Worm (Caenorhabditis elegans): ENCODE measurements around the gene srx-90.

Gene srx-90

ce11 chrV:11604484-11604883, 23.6 kb downstream of the srx-90 start, which contains the start of gene dhs-20:
dhs-20 (minus strand) TSS chrV:11604563.
- TF ChIP-seq him-1 (tag; optimal IDR thresholded peaks at IDR 0.05) (no peak), dao-5 (tag; optimal IDR thresholded peaks at IDR 0.05) (no peak), W03F9.2 (tag; optimal IDR thresholded peaks at IDR 0.05) (no peak)

ce11 chrV:11605227-11605626, 24.3 kb downstream of the srx-90 start:
- no peak for TF ChIP-seq W03F9.2 (tag; optimal IDR thresholded peaks at IDR 0.05)
- TF ChIP-seq him-1 (tag; optimal IDR thresholded peaks at IDR 0.05): no peak
- TF ChIP-seq dao-5 (tag; optimal IDR thresholded peaks at IDR 0.05): no peak

- TF ChIP-seq dao-5 (tag; optimal IDR thresholded peaks at IDR 0.05): no peak
- no peak for TF ChIP-seq him-1 (tag; optimal IDR thresholded peaks at IDR 0.05)
- TF ChIP-seq W03F9.2 (tag; optimal IDR thresholded peaks at IDR 0.05): no peak
Measured at ce11 chrV:11606424-11606823, 25.5 kb downstream of the srx-90 start, which contains the start of gene idpp-16. idpp-16 (minus strand) TSS chrV:11606524.

- TF ChIP-seq him-1 (tag; optimal IDR thresholded peaks at IDR 0.05): no peak
- no peak for TF ChIP-seq W03F9.2 (tag; optimal IDR thresholded peaks at IDR 0.05)
- no peak for TF ChIP-seq dao-5 (tag; optimal IDR thresholded peaks at IDR 0.05)
Measured at ce11 chrV:11610049-11610448, 29.1 kb downstream of the srx-90 start, which contains the start of gene piit-1. piit-1 (minus strand) TSS chrV:11610149.

ce11 chrV:11610481-11610880, 29.6 kb downstream of the srx-90 start, which contains the start of gene sas-5:
sas-5 (plus strand) TSS chrV:11610737.
- TF ChIP-seq him-1 (tag; optimal IDR thresholded peaks at IDR 0.05): no peak
- TF ChIP-seq W03F9.2 (tag; optimal IDR thresholded peaks at IDR 0.05): peak; percentile 34

- TF ChIP-seq W03F9.2 (tag; optimal IDR thresholded peaks at IDR 0.05) (no peak), him-1 (tag; optimal IDR thresholded peaks at IDR 0.05) (no peak), dao-5 (tag; optimal IDR thresholded peaks at IDR 0.05) (no peak)
Measured at ce11 chrV:11613007-11613406, 32.1 kb downstream of the srx-90 start, which contains the start of gene tag-290. tag-290 (plus strand) TSS chrV:11613307.

ce11 chrV:11614805-11615497, 34.0 kb downstream of the srx-90 start:
- TF ChIP-seq dao-5 (tag; optimal IDR thresholded peaks at IDR 0.05) (no peak), W03F9.2 (tag; optimal IDR thresholded peaks at IDR 0.05) (no peak), him-1 (tag; optimal IDR thresholded peaks at IDR 0.05) (no peak)

- TF ChIP-seq dao-5 (tag; optimal IDR thresholded peaks at IDR 0.05) (no peak), W03F9.2 (tag; optimal IDR thresholded peaks at IDR 0.05) (no peak), him-1 (tag; optimal IDR thresholded peaks at IDR 0.05) (no peak)
Measured at ce11 chrV:11615948-11616681, 35.2 kb downstream of the srx-90 start, which contains the start of gene nlp-24. nlp-24 (plus strand) TSS chrV:11616376.

- TF ChIP-seq W03F9.2 (tag; optimal IDR thresholded peaks at IDR 0.05): no peak
- no peak for TF ChIP-seq dao-5 (tag; optimal IDR thresholded peaks at IDR 0.05)
- TF ChIP-seq him-1 (tag; optimal IDR thresholded peaks at IDR 0.05): no peak
Measured at ce11 chrV:11616813-11617212, 35.9 kb downstream of the srx-90 start.

ce11 chrV:11618173-11618572, 37.2 kb downstream of the srx-90 start, which contains the start of gene glb-15:
glb-15 (minus strand) TSS chrV:11618273.
- TF ChIP-seq him-1 (tag; optimal IDR thresholded peaks at IDR 0.05) (no peak), dao-5 (tag; optimal IDR thresholded peaks at IDR 0.05) (no peak), W03F9.2 (tag; optimal IDR thresholded peaks at IDR 0.05) (no peak)

ce11 chrV:11620081-11620480, 39.2 kb downstream of the srx-90 start:
- TF ChIP-seq W03F9.2 (tag; optimal IDR thresholded peaks at IDR 0.05) (no peak), dao-5 (tag; optimal IDR thresholded peaks at IDR 0.05) (no peak), him-1 (tag; optimal IDR thresholded peaks at IDR 0.05) (no peak)

ce11 chrV:11621276-11621675, 40.4 kb downstream of the srx-90 start:
- TF ChIP-seq W03F9.2 (tag; optimal IDR thresholded peaks at IDR 0.05) (no peak), him-1 (tag; optimal IDR thresholded peaks at IDR 0.05) (no peak), dao-5 (tag; optimal IDR thresholded peaks at IDR 0.05) (no peak)

ce11 chrV:11624954-11625353, 44.0 kb downstream of the srx-90 start:
- no peak for TF ChIP-seq him-1 (tag; optimal IDR thresholded peaks at IDR 0.05)
- TF ChIP-seq W03F9.2 (tag; optimal IDR thresholded peaks at IDR 0.05): no peak
- TF ChIP-seq dao-5 (tag; optimal IDR thresholded peaks at IDR 0.05): no peak

- no peak for TF ChIP-seq him-1 (tag; optimal IDR thresholded peaks at IDR 0.05)
- no peak for TF ChIP-seq dao-5 (tag; optimal IDR thresholded peaks at IDR 0.05)
- TF ChIP-seq W03F9.2 (tag; optimal IDR thresholded peaks at IDR 0.05): no peak
Measured at ce11 chrV:11627837-11628236, 46.9 kb downstream of the srx-90 start.
